Fruit fly (Drosophila melanogaster): ENCODE data around the gene CG3527.

The CG3527 gene

DNA sequence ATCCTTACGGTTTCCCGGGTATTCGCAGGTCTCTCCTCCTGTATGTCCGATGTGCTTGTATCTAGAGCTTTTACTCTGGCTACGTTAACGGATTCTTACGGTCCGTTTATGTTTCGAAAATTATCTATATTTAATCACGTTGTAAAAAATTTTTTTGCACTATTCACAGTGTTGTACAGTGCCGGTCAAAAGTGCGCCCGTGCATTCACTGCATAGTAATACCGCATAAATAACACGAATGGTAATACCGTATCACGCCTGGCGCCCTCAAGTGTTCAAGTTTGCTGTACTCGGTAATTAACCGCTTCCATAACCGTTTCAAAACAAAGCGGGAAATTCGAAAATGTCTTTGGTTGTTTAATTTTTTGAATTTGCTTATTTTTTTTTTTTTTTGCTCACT is 2.2 kb downstream of the CG3527 start, which contains the start of gene CG11444 (continued):
- peak; percentile 11 for TF ChIP-seq Camta (GFP tag; optimal IDR thresholded peaks at IDR 0.05)
- TF ChIP-seq CG10979 (tag; optimal IDR thresholded peaks at IDR 0.05) = peak; percentile 23
- peak; percentile 75 for TF ChIP-seq Hmr (GFP tag; optimal IDR thresholded peaks at IDR 0.05)
- no peak for TF ChIP-seq sens-2 (GFP tag; IDR thresholded peaks at IDR 0.05)
- no peak for TF ChIP-seq E2f1 (GFP tag; IDR thresholded peaks at IDR 0.05)
- peak; percentile 79 for TF ChIP-seq gro (GFP tag; optimal IDR thresholded peaks at IDR 0.05)
- TF ChIP-seq CG8944 (GFP tag; optimal IDR thresholded peaks at IDR 0.05) = peak; percentile 5
- TF ChIP-seq tgo (GFP tag; IDR thresholded peaks at IDR 0.05) = no peak
- peak; percentile 50 for TF ChIP-seq her (GFP tag; optimal IDR thresholded peaks at IDR 0.05)
- no peak for TF ChIP-seq fd96Cb (tag; optimal IDR thresholded peaks at IDR 0.05)
- TF ChIP-seq ems (GFP tag; optimal IDR thresholded peaks at IDR 0.05) = peak; percentile 48
- TF ChIP-seq Elba2 (GFP tag; optimal IDR thresholded peaks at IDR 0.05) = no peak
- no peak for TF ChIP-seq CG10274 (GFP tag; optimal IDR thresholded peaks at IDR 0.05)
- no peak for TF ChIP-seq CG6854 (GFP tag; optimal IDR thresholded peaks at IDR 0.05)
- peak; percentile 31 for TF ChIP-seq phol (tag; optimal IDR thresholded peaks at IDR 0.05)
- no peak for TF ChIP-seq Hand (GFP tag; optimal IDR thresholded peaks at IDR 0.05)
- TF ChIP-seq Jarid2 (GFP tag; optimal IDR thresholded peaks at IDR 0.05) = peak; percentile 22
- TF ChIP-seq CG1647 (GFP tag; optimal IDR thresholded peaks at IDR 0.05) = peak; percentile 26
- peak; percentile 25 for TF ChIP-seq grau (tag; optimal IDR thresholded peaks at IDR 0.05)
- no peak for TF ChIP-seq CG14050 (GFP tag; IDR thresholded peaks at IDR 0.05)
- peak; percentile 69 for TF ChIP-seq dm (GFP tag; optimal IDR thresholded peaks at IDR 0.05)
- no peak for TF ChIP-seq CG7357 (GFP tag; IDR thresholded peaks at IDR 0.05)
- TF ChIP-seq NC2β (GFP tag; optimal IDR thresholded peaks at IDR 0.05) = peak; percentile 2
- no peak for TF ChIP-seq ATbp (GFP tag; optimal IDR thresholded peaks at IDR 0.05)
- peak; percentile 60 for TF ChIP-seq slbo (GFP tag; IDR thresholded peaks at IDR 0.05)
- no peak for TF ChIP-seq CG17568 (GFP tag; optimal IDR thresholded peaks at IDR 0.05)
- TF ChIP-seq BEAF-32 (GFP tag; optimal IDR thresholded peaks at IDR 0.05) = peak; percentile 51
- TF ChIP-seq pnt (GFP tag; optimal IDR thresholded peaks at IDR 0.05) = peak; percentile 21
- peak; percentile 15 for TF ChIP-seq Nf-YC (tag; optimal IDR thresholded peaks at IDR 0.05)
- TF ChIP-seq CG31365 (tag; optimal IDR thresholded peaks at IDR 0.05) = no peak
- TF ChIP-seq Meics (GFP tag; optimal IDR thresholded peaks at IDR 0.05) = peak; percentile 42
- 0 out of 2 replicates have a peak, but pooled peaks have one; percentile 23 for TF ChIP-seq CG8765 (GFP tag; IDR thresholded peaks at IDR 0.05)
- no peak for TF ChIP-seq Awh (GFP tag; IDR thresholded peaks at IDR 0.05)
- TF ChIP-seq CG17912 (GFP tag; optimal IDR thresholded peaks at IDR 0.05) = peak; percentile 30
- peak; percentile 97 for TF ChIP-seq CG10267 (tag; optimal IDR thresholded peaks at IDR 0.05)
- no peak for TF ChIP-seq CG10565 (GFP tag; optimal IDR thresholded peaks at IDR 0.05)
- no peak for TF ChIP-seq gt (GFP tag; IDR thresholded peaks at IDR 0.05)
- peak; percentile 39 for TF ChIP-seq lilli (GFP tag; optimal IDR thresholded peaks at IDR 0.05)
- no peak; the same call in 1 of the 2 replicates for TF ChIP-seq CG9215 (GFP tag; IDR thresholded peaks at IDR 0.05)
- no peak for TF ChIP-seq CG14441 (GFP tag; IDR thresholded peaks at IDR 0.05)
- TF ChIP-seq Atf3 (GFP tag; optimal IDR thresholded peaks at IDR 0.05) = no peak
- TF ChIP-seq CG7987 (GFP tag; optimal IDR thresholded peaks at IDR 0.05) = peak; percentile 48
- TF ChIP-seq CG16779 (GFP tag; IDR thresholded peaks at IDR 0.05) = 0 out of 2 replicates have a peak, but pooled peaks have one; percentile 31
- no peak; the same call in 2 of the 3 replicates for TF ChIP-seq CG6791 (GFP tag; IDR thresholded peaks at IDR 0.05; ENCODE audit: partially characterized antibody)
- no peak for TF ChIP-seq cg (GFP tag; optimal IDR thresholded peaks at IDR 0.05)
- no peak for TF ChIP-seq dimm (GFP tag; IDR thresholded peaks at IDR 0.05)
- no peak for TF ChIP-seq CG12744 (GFP tag; optimal IDR thresholded peaks at IDR 0.05)
- no peak for TF ChIP-seq ash1 (GFP tag; optimal IDR thresholded peaks at IDR 0.05)
- TF ChIP-seq ap (GFP tag; IDR thresholded peaks at IDR 0.05) = no peak
- TF ChIP-seq CG18599 (GFP tag; optimal IDR thresholded peaks at IDR 0.05) = no peak
- TF ChIP-seq CG14965 (GFP tag; optimal IDR thresholded peaks at IDR 0.05; ENCODE audit: borderline replicate concordance) = no peak
